Fruit fly (Drosophila melanogaster) whole organism, prepupa: ENCODE results near the gene rogdi.

Experiments
- Blimp-1 ChIP-seq: fragments of 200-800 bp; sonication (Bioruptor generic); optimal IDR thresholded peaks from 3 replicates; lab custom pipeline; 2017; ENCODE audit warnings: missing biosample characterization, missing genetic modification characterization, mild to moderate bottlenecking, moderate library complexity, missing genetic modification reagents
- CG10631 ChIP-seq: fragments of 200-800 bp; sonication (Bioruptor generic); optimal IDR thresholded peaks from 2 replicates; lab custom pipeline; 2016; ENCODE audit warnings: missing biosample characterization, missing genetic modification characterization
- CG10669 ChIP-seq: fragments of 200-800 bp; sonication (Bioruptor generic); optimal IDR thresholded peaks from 3 replicates; lab custom pipeline; 2018; ENCODE audit warnings: missing biosample characterization, mild to moderate bottlenecking, missing genetic modification characterization, moderate library complexity
- CG11294 ChIP-seq: fragments of 200-800 bp; sonication (Bioruptor generic); IDR thresholded peaks from 2 replicates; pipeline ENCODE4 v1.3.6; 2022; ENCODE audit warnings: missing biosample characterization, missing genetic modification characterization
- CG11762 ChIP-seq: fragments of 200-800 bp; sonication (Bioruptor generic); optimal IDR thresholded peaks from 3 replicates; lab custom pipeline; 2016; ENCODE audit warnings: missing biosample characterization, missing genetic modification characterization; ENCODE audit not compliant: insufficient read depth
- CG11902 ChIP-seq: fragments of 200-800 bp; sonication (Bioruptor generic); optimal IDR thresholded peaks from 3 replicates; lab custom pipeline; 2016; ENCODE audit warnings: missing biosample characterization, missing genetic modification characterization
- CG15336 ChIP-seq: fragments of 200-800 bp; sonication (Bioruptor generic); IDR thresholded peaks from 2 replicates; pipeline ENCODE4 v1.3.6; 2022; ENCODE audit warnings: missing biosample characterization, missing genetic modification characterization
- CG1621 ChIP-seq: fragments of 200-800 bp; sonication (Bioruptor generic); optimal IDR thresholded peaks from 3 replicates; lab custom pipeline; 2018; ENCODE audit warnings: missing biosample characterization, mild to moderate bottlenecking, missing genetic modification characterization
- CG16779 ChIP-seq: fragments of 200-800 bp; sonication (Bioruptor generic); optimal IDR thresholded peaks from 3 replicates; lab custom pipeline; 2017; ENCODE audit warnings: missing biosample characterization, mild to moderate bottlenecking, missing genetic modification characterization
- CG3032 ChIP-seq: fragments of 200-800 bp; optimal IDR thresholded peaks from 2 replicates; lab custom pipeline; 2019; ENCODE audit warnings: missing biosample characterization, mild to moderate bottlenecking, missing genetic modification characterization, moderate library complexity
- CG31627 ChIP-seq: fragments of 200-800 bp; sonication (Bioruptor generic); optimal IDR thresholded peaks from 3 replicates; lab custom pipeline; 2016; ENCODE audit warnings: missing biosample characterization, missing genetic modification characterization
- CG32006 ChIP-seq: fragments of 200-800 bp; sonication (Bioruptor generic); optimal IDR thresholded peaks from 3 replicates; lab custom pipeline; 2017; ENCODE audit warnings: missing biosample characterization, mild to moderate bottlenecking, missing genetic modification characterization
- CG34406 ChIP-seq: fragments of 200-800 bp; sonication (Bioruptor generic); optimal IDR thresholded peaks from 3 replicates; lab custom pipeline; 2016; ENCODE audit warnings: missing biosample characterization, missing genetic modification characterization
- CG3919 ChIP-seq: fragments of 200-800 bp; sonication (Bioruptor generic); optimal IDR thresholded peaks from 3 replicates; lab custom pipeline; 2016; ENCODE audit warnings: missing biosample characterization, missing genetic modification characterization
- CG4318 ChIP-seq: fragments of 200-800 bp; sonication (Bioruptor generic); optimal IDR thresholded peaks from 3 replicates; lab custom pipeline; 2017; ENCODE audit warnings: missing biosample characterization, mild to moderate bottlenecking, missing genetic modification characterization
- CG6276 ChIP-seq: fragments of 200-800 bp; sonication (Bioruptor generic); optimal IDR thresholded peaks from 2 replicates; lab custom pipeline; 2017; ENCODE audit warnings: missing biosample characterization, mild to moderate bottlenecking, missing genetic modification characterization
- CG6792 ChIP-seq: fragments of 200-800 bp; sonication (Bioruptor generic); optimal IDR thresholded peaks from 3 replicates; lab custom pipeline; 2016; ENCODE audit warnings: missing biosample characterization, missing genetic modification characterization
- CG6808 ChIP-seq: fragments of 200-800 bp; sonication (Bioruptor generic); optimal IDR thresholded peaks from 3 replicates; lab custom pipeline; 2017; ENCODE audit warnings: missing biosample characterization, missing genetic modification characterization, mild to moderate bottlenecking, moderate library complexity, missing genetic modification reagents
- CG6854 ChIP-seq: fragments of 200-800 bp; sonication (Bioruptor generic); optimal IDR thresholded peaks from 2 replicates; lab custom pipeline; 2017; ENCODE audit warnings: missing biosample characterization, mild to moderate bottlenecking, missing genetic modification characterization
- CG7368 ChIP-seq: fragments of 200-800 bp; sonication (Bioruptor generic); optimal IDR thresholded peaks from 3 replicates; lab custom pipeline; 2016; ENCODE audit warnings: missing biosample characterization, missing genetic modification characterization
- CG8319 ChIP-seq: fragments of 200-800 bp; sonication (Bioruptor generic); optimal IDR thresholded peaks from 3 replicates; lab custom pipeline; 2016; ENCODE audit warnings: missing biosample characterization, missing genetic modification characterization
- CG8632 ChIP-seq: fragments of 200-800 bp; sonication (Bioruptor generic); optimal IDR thresholded peaks from 3 replicates; lab custom pipeline; 2016; ENCODE audit warnings: missing biosample characterization, missing genetic modification characterization
- CG9139 ChIP-seq: fragments of 200-800 bp; sonication (Bioruptor generic); optimal IDR thresholded peaks from 3 replicates; lab custom pipeline; 2017; ENCODE audit warnings: missing biosample characterization, mild to moderate bottlenecking, missing genetic modification characterization
- Eip75B ChIP-seq: fragments of 200-800 bp; sonication (Bioruptor generic); optimal IDR thresholded peaks from 3 replicates; lab custom pipeline; 2016; ENCODE audit warnings: missing biosample characterization, missing genetic modification characterization
- Eip78C ChIP-seq: fragments of 200-800 bp; sonication (Bioruptor generic); peaks from one replicate; lab custom pipeline; 2016; ENCODE audit warnings: missing biosample characterization, missing genetic modification characterization
- Eip93F ChIP-seq: fragments of 200-800 bp; sonication (Bioruptor generic); optimal IDR thresholded peaks from 2 replicates; lab custom pipeline; 2016; ENCODE audit warnings: missing biosample characterization, mild to moderate bottlenecking, missing genetic modification characterization
- Ets21C ChIP-seq: fragments of 200-800 bp; sonication (Bioruptor generic); optimal IDR thresholded peaks from 3 replicates; lab custom pipeline; 2016; ENCODE audit warnings: missing biosample characterization, missing genetic modification characterization
- Ets96B ChIP-seq: fragments of 200-800 bp; optimal IDR thresholded peaks from 2 replicates; lab custom pipeline; 2019; ENCODE audit warnings: missing biosample characterization, mild to moderate bottlenecking, missing genetic modification characterization, moderate library complexity
- Gug ChIP-seq: fragments of 200-800 bp; sonication (Bioruptor generic); IDR thresholded peaks from 2 replicates; pipeline ENCODE4 v1.3.6; 2022; ENCODE audit warnings: missing biosample characterization, missing genetic modification characterization
- Hr38 ChIP-seq: sonication (Bioruptor generic); optimal IDR thresholded peaks from 2 replicates; lab custom pipeline; 2016; ENCODE audit warnings: missing biosample characterization, missing genetic modification characterization
- Hr4 ChIP-seq: fragments of 200-800 bp; sonication (Bioruptor generic); optimal IDR thresholded peaks from 3 replicates; lab custom pipeline; 2016; ENCODE audit warnings: missing biosample characterization, missing genetic modification characterization
- Lpt ChIP-seq: fragments of 200-800 bp; sonication (Bioruptor generic); optimal IDR thresholded peaks from 3 replicates; lab custom pipeline; 2016; ENCODE audit warnings: missing biosample characterization, missing genetic modification characterization
- Met ChIP-seq: fragments of 200-800 bp; sonication (Bioruptor generic); optimal IDR thresholded peaks from 3 replicates; lab custom pipeline; 2016; ENCODE audit warnings: missing biosample characterization, missing genetic modification characterization
- OdsH ChIP-seq: fragments of 200-800 bp; sonication (Bioruptor generic); optimal IDR thresholded peaks from 3 replicates; lab custom pipeline; 2016; ENCODE audit warnings: missing biosample characterization, missing genetic modification characterization
- Smox ChIP-seq: fragments of 200-800 bp; sonication (Bioruptor generic); optimal IDR thresholded peaks from 3 replicates; lab custom pipeline; 2016; ENCODE audit warnings: missing biosample characterization, missing genetic modification characterization
- Sox102F ChIP-seq: fragments of 200-800 bp; sonication (Bioruptor generic); optimal IDR thresholded peaks from 2 replicates; lab custom pipeline; 2016; ENCODE audit warnings: missing biosample characterization, mild to moderate bottlenecking, missing genetic modification characterization
- Sox14 ChIP-seq: fragments of 200-800 bp; sonication (Bioruptor generic); optimal IDR thresholded peaks from 3 replicates; lab custom pipeline; 2016; ENCODE audit warnings: missing biosample characterization, missing genetic modification characterization
- acj6 ChIP-seq: fragments of 200-800 bp; sonication (Bioruptor generic); optimal IDR thresholded peaks from 3 replicates; lab custom pipeline; 2016; ENCODE audit warnings: missing biosample characterization, missing genetic modification characterization
- cyc ChIP-seq: fragments of 200-800 bp; sonication (Bioruptor generic); optimal IDR thresholded peaks from 3 replicates; lab custom pipeline; 2016; ENCODE audit warnings: missing biosample characterization, missing genetic modification characterization
- dac ChIP-seq: fragments of 200-800 bp; sonication (Bioruptor generic); optimal IDR thresholded peaks from 2 replicates; lab custom pipeline; 2017; ENCODE audit warnings: missing biosample characterization, mild to moderate bottlenecking, missing genetic modification characterization
- esn ChIP-seq: fragments of 200-800 bp; sonication (Bioruptor generic); optimal IDR thresholded peaks from 2 replicates; lab custom pipeline; 2016; ENCODE audit warnings: missing biosample characterization, mild to moderate bottlenecking, missing genetic modification characterization, moderate library complexity
- fd59A ChIP-seq: fragments of 200-800 bp; sonication (Bioruptor generic); optimal IDR thresholded peaks from 2 replicates; lab custom pipeline; 2017; ENCODE audit warnings: missing biosample characterization, mild to moderate bottlenecking, missing genetic modification characterization, missing genetic modification reagents
- fd85E ChIP-seq: fragments of 200-800 bp; sonication (Bioruptor generic); optimal IDR thresholded peaks from 3 replicates; lab custom pipeline; 2016; ENCODE audit warnings: missing biosample characterization, missing genetic modification characterization
- fkh ChIP-seq: fragments of 200-800 bp; sonication (Bioruptor generic); optimal IDR thresholded peaks from 3 replicates; lab custom pipeline; 2017; ENCODE audit warnings: missing biosample characterization, mild to moderate bottlenecking, missing genetic modification characterization, moderate library complexity
- lz ChIP-seq: fragments of 200-800 bp; sonication (Bioruptor generic); optimal IDR thresholded peaks from 3 replicates; lab custom pipeline; 2016; ENCODE audit warnings: missing biosample characterization, missing genetic modification characterization
- net ChIP-seq: fragments of 200-800 bp; sonication (Bioruptor generic); optimal IDR thresholded peaks from 3 replicates; lab custom pipeline; 2016; ENCODE audit warnings: missing biosample characterization, missing genetic modification characterization
- salr ChIP-seq, 2 experiments: fragments of 200-800 bp; sonication (Bioruptor generic); optimal IDR thresholded peaks; 3 replicates each; lab custom pipeline; 2016 to 2018; ENCODE audit warnings: missing biosample characterization in 2 of 2, missing genetic modification characterization in 2 of 2, mild to moderate bottlenecking in 1 of 2
- spab ChIP-seq: fragments of 200-800 bp; sonication (Bioruptor generic); optimal IDR thresholded peaks from 2 replicates; lab custom pipeline; 2017; ENCODE audit warnings: missing biosample characterization, mild to moderate bottlenecking, missing genetic modification characterization, missing genetic modification reagents
- svp ChIP-seq: fragments of 200-800 bp; sonication (Bioruptor generic); peaks from one replicate; lab custom pipeline; 2016; ENCODE audit warnings: missing biosample characterization, missing genetic modification characterization
- topi ChIP-seq: fragments of 200-800 bp; sonication (Bioruptor generic); optimal IDR thresholded peaks from 3 replicates; lab custom pipeline; 2016; ENCODE audit warnings: missing biosample characterization, missing genetic modification characterization
- vri ChIP-seq: fragments of 200-800 bp; sonication (Bioruptor generic); optimal IDR thresholded peaks from 3 replicates; lab custom pipeline; 2016; ENCODE audit warnings: missing biosample characterization, mild to moderate bottlenecking, missing genetic modification characterization

Gene rogdi

DNA sequence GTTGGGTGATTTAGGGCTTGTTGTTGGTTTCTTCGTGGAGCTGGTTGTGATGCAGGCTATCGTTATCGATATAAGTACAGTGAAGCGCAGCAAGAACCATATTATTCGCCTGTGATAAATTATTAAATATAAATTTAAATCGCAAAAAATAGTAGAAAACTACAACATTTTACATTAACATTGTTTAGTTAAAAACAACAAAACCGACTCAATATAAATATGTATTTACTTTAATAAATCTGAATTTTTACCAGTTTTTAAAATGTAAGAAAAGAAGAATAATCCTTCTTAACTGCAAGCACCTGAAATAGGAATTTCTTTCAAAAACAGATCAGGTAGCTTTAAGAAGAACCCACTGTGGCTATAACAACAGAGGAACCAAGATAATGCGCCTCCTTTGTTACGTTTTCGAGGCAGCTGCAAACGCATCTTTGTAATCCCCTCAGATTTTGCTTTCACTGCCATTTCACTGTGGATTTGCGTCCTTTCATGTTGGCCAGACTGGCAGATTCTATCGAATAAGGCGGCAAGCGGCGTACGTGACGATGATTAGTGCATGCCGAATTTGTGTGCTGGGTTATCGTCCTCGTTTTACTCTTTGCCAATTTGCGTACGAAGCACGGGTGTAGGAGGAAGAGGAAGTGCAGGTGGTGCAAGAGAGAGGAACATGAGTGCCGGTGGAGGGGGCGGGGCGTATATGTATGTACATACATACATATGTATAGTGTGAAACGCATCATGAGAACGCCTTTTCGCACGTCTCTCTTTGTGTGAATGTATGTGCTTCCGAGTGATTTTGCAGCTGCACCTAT is 38.6 kb upstream of the rogdi start:
- TF ChIP-seq CG34406 (peak; percentile 30), acj6 (peak; percentile 38), svp (GFP tag; lab: Kevin White, UChicago) (peak; percentile 13), CG3032 (peak; percentile 35), fd85E (GFP tag; lab: Kevin White, UChicago) (peak; percentile 17), salr (GFP tag; optimal IDR thresholded peaks at IDR 0.05; lab: Kevin White, UChicago) (peak in 1 of 2 experiments; percentile 67), CG8632 (GFP tag; lab: Kevin White, UChicago) (peak; percentile 42), esn (GFP tag; lab: Kevin White, UChicago) (peak; percentile 77), CG32006 (GFP tag; lab: Kevin White, UChicago) (peak; percentile 68), CG6276 (GFP tag; lab: Kevin White, UChicago) (no peak), OdsH (GFP tag; lab: Kevin White, UChicago) (peak; percentile 43), CG11762 (GFP tag; lab: Kevin White, UChicago) (peak; percentile 21), lz (GFP tag; lab: Kevin White, UChicago) (peak; percentile 55), CG3919 (GFP tag; lab: Kevin White, UChicago) (peak; percentile 10), CG10669 (no peak), topi (GFP tag; lab: Kevin White, UChicago) (peak; percentile 28), Hr4 (GFP tag; lab: Kevin White, UChicago) (peak; percentile 41), CG15336 (GFP tag; lab: Robert Waterston, UW) (no peak), net (GFP tag; lab: Kevin White, UChicago) (no peak), fd59A (GFP tag; lab: Kevin White, UChicago) (no peak), Sox14 (GFP tag; lab: Kevin White, UChicago) (peak; percentile 34), CG16779 (no peak), Lpt (no peak), CG11294 (no peak), CG6808 (GFP tag; lab: Kevin White, UChicago) (no peak), Ets96B (no peak), CG9139 (GFP tag; lab: Kevin White, UChicago) (no peak), vri (GFP tag; lab: Kevin White, UChicago) (peak; percentile 66), CG6792 (GFP tag; lab: Kevin White, UChicago) (peak; percentile 32), dac (no peak), Met (GFP tag; lab: Kevin White, UChicago) (peak; percentile 36), fkh (no peak), Smox (GFP tag; lab: Kevin White, UChicago) (peak; percentile 41), Sox102F (GFP tag; lab: Kevin White, UChicago) (peak; percentile 34), spab (GFP tag; lab: Kevin White, UChicago) (peak; percentile 7), CG8319 (GFP tag; lab: Kevin White, UChicago) (peak; percentile 7), Ets21C (GFP tag; lab: Kevin White, UChicago) (peak; percentile 21), cyc (GFP tag; lab: Kevin White, UChicago) (no peak), Eip93F (GFP tag; lab: Kevin White, UChicago) (no peak), CG10631 (GFP tag; lab: Kevin White, UChicago) (peak; percentile 65), Eip75B (GFP tag; lab: Kevin White, UChicago) (no peak), Hr38 (GFP tag; lab: Kevin White, UChicago) (no peak), Blimp-1 (GFP tag; lab: Kevin White, UChicago) (no peak), CG6854 (GFP tag; lab: Kevin White, UChicago) (no peak), CG4318 (GFP tag; lab: Kevin White, UChicago) (peak; percentile 13), CG7368 (GFP tag; lab: Kevin White, UChicago) (no peak), CG11902 (no peak), CG31627 (GFP tag; lab: Kevin White, UChicago) (peak; percentile 9), CG1621 (tag; lab: Kevin White, UChicago) (no peak), Gug (no peak), Eip78C (GFP tag; lab: Kevin White, UChicago) (peak; percentile 83)
